Fruit fly (Drosophila melanogaster) whole organism, adult: ENCODE data around the gene Vps29.

Experiments
- CG11617 ChIP-seq: fragments of 200-800 bp; sonication (Bioruptor generic); optimal IDR thresholded peaks from 2 replicates; lab custom pipeline; 2017; ENCODE audit warnings: mild to moderate bottlenecking, missing biosample characterization, missing genetic modification reagents, missing genetic modification characterization
- CG12768 ChIP-seq: fragments of 200-800 bp; sonication (Bioruptor generic); optimal IDR thresholded peaks from 2 replicates; lab custom pipeline; 2017; ENCODE audit warnings: missing biosample characterization, missing genetic modification characterization, mild to moderate bottlenecking, moderate library complexity, missing genetic modification reagents
- CG33017 ChIP-seq: fragments of 200-800 bp; sonication (Bioruptor generic); optimal IDR thresholded peaks from 2 replicates; lab custom pipeline; 2018; ENCODE audit warnings: missing biosample characterization, mild to moderate bottlenecking, missing genetic modification characterization, moderate library complexity
- CG7045 ChIP-seq: fragments of 200-800 bp; sonication (Bioruptor generic); optimal IDR thresholded peaks from 2 replicates; lab custom pipeline; 2017; ENCODE audit warnings: missing biosample characterization, mild to moderate bottlenecking, missing genetic modification characterization
- Hr96 ChIP-seq: fragments of 200-800 bp; sonication (Bioruptor generic); optimal IDR thresholded peaks from 2 replicates; lab custom pipeline; 2016; ENCODE audit warnings: missing biosample characterization, missing genetic modification characterization
- Mnt ChIP-seq: fragments of 200-800 bp; sonication (Bioruptor generic); optimal IDR thresholded peaks from 2 replicates; lab custom pipeline; 2016; ENCODE audit warnings: missing biosample characterization, mild to moderate bottlenecking, missing genetic modification characterization
- cic ChIP-seq: fragments of 200-800 bp; sonication (Bioruptor generic); optimal IDR thresholded peaks from 2 replicates; lab custom pipeline; 2017; ENCODE audit warnings: missing biosample characterization, mild to moderate bottlenecking, missing genetic modification characterization, moderate library complexity
- cnc ChIP-seq, 2 experiments: fragments of >200 bp; optimal IDR thresholded peaks; 2 replicates each; lab custom pipeline; 2017
- kay ChIP-seq: fragments of 200-800 bp; sonication (Bioruptor generic); peaks from one replicate; lab custom pipeline; 2016; ENCODE audit warnings: missing biosample characterization, missing genetic modification characterization, borderline replicate concordance
- ovo ChIP-seq: fragments of 200-800 bp; sonication (Bioruptor generic); optimal IDR thresholded peaks from 2 replicates; lab custom pipeline; 2016; ENCODE audit warnings: missing biosample characterization, missing genetic modification characterization
- tj ChIP-seq: fragments of 200-800 bp; sonication (Bioruptor generic); optimal IDR thresholded peaks from 3 replicates; lab custom pipeline; 2017; ENCODE audit warnings: missing biosample characterization, mild to moderate bottlenecking, missing genetic modification characterization, moderate library complexity
- toe ChIP-seq: fragments of 200-800 bp; sonication (Bioruptor generic); optimal IDR thresholded peaks from 2 replicates; lab custom pipeline; 2016; ENCODE audit warnings: missing biosample characterization, missing genetic modification characterization

- TF ChIP-seq CG11617 (GFP tag; lab: Kevin White, UChicago) (peak; percentile 75), cic (GFP tag; lab: Kevin White, UChicago) (no peak), toe (peak; percentile 83), Hr96 (GFP tag; lab: Kevin White, UChicago) (peak; percentile 55), CG7045 (GFP tag; lab: Kevin White, UChicago) (peak; percentile 73), CG12768 (peak; percentile 67), CG33017 (tag; lab: Kevin White, UChicago) (peak; percentile 78), kay (GFP tag; lab: Kevin White, UChicago) (no peak), Mnt (GFP tag; lab: Kevin White, UChicago) (peak; percentile 15), tj (GFP tag; lab: Kevin White, UChicago) (peak; percentile 40), ovo (GFP tag; lab: Kevin White, UChicago) (peak; percentile 36), cnc (optimal IDR thresholded peaks at IDR 0.05; lab: Kevin White, UChicago) (no peak)
Observed at dm6 chr2L:1128932-1129887, 21.4 kb upstream of the Vps29 start, which contains the start of the genes Pino and TBC1D23.
